ENCODE assay signal across 6 fruit fly cellular contexts in genomic region chr3R:28859058-28859526, dm6.
TF ChIP-seq lines count a peak whose summit lies in the region.

Inx3 (minus strand) TSS chr3R:28859497.

- no peak for TF ChIP-seq CTCF in whole organism, embryonic (GFP tag; optimal IDR thresholded peaks at IDR 0.05; lab: Kevin White, UChicago)

TF ChIP-seq in whole organism, 6 proteins besides CTCF, POLR2A, EP300 and RAD21:
- TF ChIP-seq Dll (optimal IDR thresholded peaks at IDR 0.05; lab: Kevin White, UChicago) (peak; percentile 81), EcR (GFP tag; optimal IDR thresholded peaks at IDR 0.05; lab: Kevin White, UChicago) (no peak)

TF ChIP-seq in whole organism, adult, 20 proteins besides CTCF, POLR2A, EP300 and RAD21 (continues in another document):
- peak; percentile 45 for TF ChIP-seq Mnt (GFP tag; optimal IDR thresholded peaks at IDR 0.05; lab: Kevin White, UChicago)
- TF ChIP-seq cic (GFP tag; optimal IDR thresholded peaks at IDR 0.05; lab: Kevin White, UChicago) = peak; percentile 18
- TF ChIP-seq cnc (optimal IDR thresholded peaks at IDR 0.05; lab: Kevin White, UChicago) = no peak
- TF ChIP-seq Clk (GFP tag; optimal IDR thresholded peaks at IDR 0.05; lab: Kevin White, UChicago) = no peak
- peak; percentile 12 for TF ChIP-seq CG7101 (tag; optimal IDR thresholded peaks at IDR 0.05; lab: Kevin White, UChicago)
- peak; percentile 60 for TF ChIP-seq bab1 (GFP tag; optimal IDR thresholded peaks at IDR 0.05; lab: Kevin White, UChicago)
- TF ChIP-seq Crg-1 (GFP tag; optimal IDR thresholded peaks at IDR 0.05; lab: Kevin White, UChicago) = no peak
- TF ChIP-seq tj (GFP tag; optimal IDR thresholded peaks at IDR 0.05; lab: Kevin White, UChicago) = peak; percentile 82
- TF ChIP-seq CG12768 (GFP tag; optimal IDR thresholded peaks at IDR 0.05; lab: Kevin White, UChicago) = no peak
- no peak for TF ChIP-seq CG7045 (GFP tag; optimal IDR thresholded peaks at IDR 0.05; lab: Kevin White, UChicago)
- TF ChIP-seq CG1620 (GFP tag; optimal IDR thresholded peaks at IDR 0.05; lab: Kevin White, UChicago) = no peak
- TF ChIP-seq pad (GFP tag; optimal IDR thresholded peaks at IDR 0.05; lab: Kevin White, UChicago) = peak; percentile 7
- no peak for TF ChIP-seq toe (GFP tag; optimal IDR thresholded peaks at IDR 0.05; lab: Kevin White, UChicago)
- no peak for TF ChIP-seq CG5204 (GFP tag; optimal IDR thresholded peaks at IDR 0.05; lab: Kevin White, UChicago)
- TF ChIP-seq ovo (GFP tag; optimal IDR thresholded peaks at IDR 0.05; lab: Kevin White, UChicago) = no peak
- TF ChIP-seq kay (GFP tag; lab: Kevin White, UChicago; ENCODE audit: borderline replicate concordance) = no peak
- TF ChIP-seq CG14711 (tag; optimal IDR thresholded peaks at IDR 0.05; lab: Kevin White, UChicago) = no peak
- TF ChIP-seq Hr96 (GFP tag; optimal IDR thresholded peaks at IDR 0.05; lab: Kevin White, UChicago) = no peak

TF ChIP-seq in whole organism, embryonic, 481 proteins besides CTCF, POLR2A, EP300 and RAD21 (continues in another document):
- TF ChIP-seq Doc3 (GFP tag; IDR thresholded peaks at IDR 0.05; lab: Robert Waterston, UW; ENCODE audit: partially characterized antibody) = 0 out of 3 replicates have a peak, but pooled peaks have one; percentile 20
- no peak for TF ChIP-seq CG7963 (GFP tag; IDR thresholded peaks at IDR 0.05; lab: Robert Waterston, UW; ENCODE audit: partially characterized antibody)
- no peak for TF ChIP-seq Ssrp (tag; optimal IDR thresholded peaks at IDR 0.05; lab: Kevin White, UChicago)
- no peak for TF ChIP-seq Side (GFP tag; optimal IDR thresholded peaks at IDR 0.05; lab: Kevin White, UChicago)
- peak; percentile 31 for TF ChIP-seq yki (optimal IDR thresholded peaks at IDR 0.05; lab: Kevin White, UChicago)
- no peak for TF ChIP-seq pzg (GFP tag; optimal IDR thresholded peaks at IDR 0.05; lab: Kevin White, UChicago)
- no peak for TF ChIP-seq CG5245 (GFP tag; optimal IDR thresholded peaks at IDR 0.05; lab: Kevin White, UChicago)
- no peak for TF ChIP-seq Antp (GFP tag; optimal IDR thresholded peaks at IDR 0.05; lab: Kevin White, UChicago)
- no peak for TF ChIP-seq Nf-YA (GFP tag; IDR thresholded peaks at IDR 0.05; lab: Robert Waterston, UW)
- TF ChIP-seq CG17359 (tag; optimal IDR thresholded peaks at IDR 0.05; lab: Kevin White, UChicago) = no peak
- TF ChIP-seq D19A (tag; optimal IDR thresholded peaks at IDR 0.05; lab: Kevin White, UChicago) = no peak
- no peak for TF ChIP-seq CG17361 (GFP tag; IDR thresholded peaks at IDR 0.05; lab: Robert Waterston, UW)
- no peak for TF ChIP-seq bcd (GFP tag; optimal IDR thresholded peaks at IDR 0.05; lab: Kevin White, UChicago)
- TF ChIP-seq CG9215 (GFP tag; IDR thresholded peaks at IDR 0.05; lab: Robert Waterston, UW) = no peak
- peak; percentile 8 for TF ChIP-seq CG1233 (GFP tag; optimal IDR thresholded peaks at IDR 0.05; lab: Kevin White, UChicago)
- no peak for TF ChIP-seq slp2 (GFP tag; optimal IDR thresholded peaks at IDR 0.05; lab: Kevin White, UChicago)
- TF ChIP-seq bbx (GFP tag; IDR thresholded peaks at IDR 0.05; lab: Robert Waterston, UW; ENCODE audit: partially characterized antibody) = peak; percentile 48; the same call in 1 of the 2 replicates
- TF ChIP-seq CG7357 (GFP tag; IDR thresholded peaks at IDR 0.05; lab: Robert Waterston, UW) = no peak

TF ChIP-seq in whole organism, prepupa, 60 proteins besides CTCF, POLR2A, EP300 and RAD21 (continues in another document):
- peak; percentile 66; the same call in 1 of the 3 replicates for TF ChIP-seq eg (GFP tag; IDR thresholded peaks at IDR 0.05; lab: Robert Waterston, UW)
- no peak for TF ChIP-seq cyc (GFP tag; optimal IDR thresholded peaks at IDR 0.05; lab: Kevin White, UChicago)
- no peak for TF ChIP-seq CG8319 (GFP tag; optimal IDR thresholded peaks at IDR 0.05; lab: Kevin White, UChicago)
- TF ChIP-seq Eip78C (GFP tag; lab: Kevin White, UChicago) = peak; percentile 88
- TF ChIP-seq Sox102F (GFP tag; optimal IDR thresholded peaks at IDR 0.05; lab: Kevin White, UChicago) = peak; percentile 40
- no peak for TF ChIP-seq CG8632 (GFP tag; optimal IDR thresholded peaks at IDR 0.05; lab: Kevin White, UChicago)
- no peak for TF ChIP-seq Hr4 (GFP tag; optimal IDR thresholded peaks at IDR 0.05; lab: Kevin White, UChicago)
- peak; percentile 74 for TF ChIP-seq CG1621 (tag; optimal IDR thresholded peaks at IDR 0.05; lab: Kevin White, UChicago)
- no peak for TF ChIP-seq salr (GFP tag; optimal IDR thresholded peaks at IDR 0.05; lab: Kevin White, UChicago)
- TF ChIP-seq dsx (GFP tag; optimal IDR thresholded peaks at IDR 0.05; lab: Kevin White, UChicago; ENCODE audit: poor library complexity, severe bottlenecking) = peak; percentile 81
- peak; percentile 29 for TF ChIP-seq Met (GFP tag; optimal IDR thresholded peaks at IDR 0.05; lab: Kevin White, UChicago)
- no peak for TF ChIP-seq Hr39 (GFP tag; optimal IDR thresholded peaks at IDR 0.05; lab: Kevin White, UChicago)
- TF ChIP-seq CG3032 (tag; optimal IDR thresholded peaks at IDR 0.05; lab: Kevin White, UChicago) = peak; percentile 15
- TF ChIP-seq Ets21C (GFP tag; optimal IDR thresholded peaks at IDR 0.05; lab: Kevin White, UChicago) = no peak
- no peak for TF ChIP-seq Eip75B (GFP tag; optimal IDR thresholded peaks at IDR 0.05; lab: Kevin White, UChicago)
- TF ChIP-seq acj6 (GFP tag; optimal IDR thresholded peaks at IDR 0.05; lab: Kevin White, UChicago) = no peak
- no peak for TF ChIP-seq CG11294 (GFP tag; IDR thresholded peaks at IDR 0.05; lab: Robert Waterston, UW)
- no peak for TF ChIP-seq vri (GFP tag; optimal IDR thresholded peaks at IDR 0.05; lab: Kevin White, UChicago)
- TF ChIP-seq CG6792 (GFP tag; optimal IDR thresholded peaks at IDR 0.05; lab: Kevin White, UChicago) = no peak
- TF ChIP-seq OdsH (GFP tag; optimal IDR thresholded peaks at IDR 0.05; lab: Kevin White, UChicago) = no peak

TF ChIP-seq in whole organism, pupa, 21 proteins besides CTCF, POLR2A, EP300 and RAD21:
- TF ChIP-seq CG12605 (GFP tag; IDR thresholded peaks at IDR 0.05; lab: Robert Waterston, UW) (0 out of 2 replicates have a peak, but pooled peaks have one; percentile 26), Ets98B (GFP tag; IDR thresholded peaks at IDR 0.05; lab: Robert Waterston, UW) (peak; percentile 73; the same call in 1 of the 2 replicates), CG15710 (tag; optimal IDR thresholded peaks at IDR 0.05; lab: Kevin White, UChicago) (no peak), gl (tag; optimal IDR thresholded peaks at IDR 0.05; lab: Kevin White, UChicago) (peak; percentile 28), Snoo (tag; optimal IDR thresholded peaks at IDR 0.05; lab: Kevin White, UChicago) (peak; percentile 48), CG4496 (GFP tag; IDR thresholded peaks at IDR 0.05; lab: Robert Waterston, UW) (peak; percentile 61; the same call in 2 of the 3 replicates), CG13204 (GFP tag; optimal IDR thresholded peaks at IDR 0.05; lab: Kevin White, UChicago) (peak; percentile 50), rn (GFP tag; IDR thresholded peaks at IDR 0.05; lab: Robert Waterston, UW) (no peak), EcR (GFP tag; optimal IDR thresholded peaks at IDR 0.05; lab: Kevin White, UChicago) (peak; percentile 50), CG9948 (tag; optimal IDR thresholded peaks at IDR 0.05; lab: Kevin White, UChicago) (no peak), CG32121 (GFP tag; IDR thresholded peaks at IDR 0.05; lab: Robert Waterston, UW) (peak; percentile 44; the same call in 1 of the 2 replicates), Pif1B (GFP tag; optimal IDR thresholded peaks at IDR 0.05; lab: Kevin White, UChicago) (peak; percentile 61), fd96Ca (GFP tag; IDR thresholded peaks at IDR 0.05; lab: Robert Waterston, UW) (peak; percentile 45; the same call in 1 of the 3 replicates)

TF ChIP-seq in whole organism, wandering third instar larva, 38 proteins besides CTCF, POLR2A, EP300 and RAD21 (continues in another document):
- TF ChIP-seq dmrt93B (GFP tag; optimal IDR thresholded peaks at IDR 0.05; lab: Kevin White, UChicago) (no peak), Hnf4 (GFP tag; optimal IDR thresholded peaks at IDR 0.05; lab: Kevin White, UChicago) (peak; percentile 28), dsf (GFP tag; optimal IDR thresholded peaks at IDR 0.05; lab: Kevin White, UChicago; ENCODE audit: borderline replicate concordance) (no peak), CrebA (GFP tag; optimal IDR thresholded peaks at IDR 0.05; lab: Kevin White, UChicago; ENCODE audit: borderline replicate concordance) (peak; percentile 42), CG32264 (GFP tag; optimal IDR thresholded peaks at IDR 0.05; lab: Kevin White, UChicago) (no peak), h (GFP tag; optimal IDR thresholded peaks at IDR 0.05; lab: Kevin White, UChicago) (peak; percentile 34), psq (GFP tag; optimal IDR thresholded peaks at IDR 0.05; lab: Kevin White, UChicago) (peak; percentile 41), CG9705 (GFP tag; optimal IDR thresholded peaks at IDR 0.05; lab: Kevin White, UChicago) (no peak), usp (GFP tag; optimal IDR thresholded peaks at IDR 0.05; lab: Kevin White, UChicago) (no peak), Rel (GFP tag; optimal IDR thresholded peaks at IDR 0.05; lab: Kevin White, UChicago) (no peak), Rel (tag; optimal IDR thresholded peaks at IDR 0.05; lab: Kevin White, UChicago) (peak; percentile 67), Hr78 (GFP tag; optimal IDR thresholded peaks at IDR 0.05; lab: Kevin White, UChicago) (no peak), Myc (optimal IDR thresholded peaks at IDR 0.05; lab: Kevin White, UChicago) (no peak), Jra (GFP tag; optimal IDR thresholded peaks at IDR 0.05; lab: Kevin White, UChicago) (no peak), GATAd (GFP tag; optimal IDR thresholded peaks at IDR 0.05; lab: Kevin White, UChicago) (no peak), jim (GFP tag; optimal IDR thresholded peaks at IDR 0.05; lab: Kevin White, UChicago) (no peak), sv (GFP tag; optimal IDR thresholded peaks at IDR 0.05; lab: Kevin White, UChicago) (no peak), ey (GFP tag; optimal IDR thresholded peaks at IDR 0.05; lab: Kevin White, UChicago) (no peak), Hr83 (GFP tag; optimal IDR thresholded peaks at IDR 0.05; lab: Kevin White, UChicago; ENCODE audit: poor library complexity, severe bottlenecking) (peak; percentile 87), HLH106 (tag; optimal IDR thresholded peaks at IDR 0.05; lab: Kevin White, UChicago) (no peak), foxo (GFP tag; optimal IDR thresholded peaks at IDR 0.05; lab: Kevin White, UChicago) (peak in 1 of 2 experiments; percentile 25), fru (GFP tag; optimal IDR thresholded peaks at IDR 0.05; lab: Kevin White, UChicago) (peak; percentile 3), N (GFP tag; optimal IDR thresholded peaks at IDR 0.05; lab: Kevin White, UChicago) (no peak), tai (GFP tag; optimal IDR thresholded peaks at IDR 0.05; lab: Kevin White, UChicago) (no peak), brk (GFP tag; optimal IDR thresholded peaks at IDR 0.05; lab: Kevin White, UChicago) (no peak), Sp1 (GFP tag; optimal IDR thresholded peaks at IDR 0.05; lab: Kevin White, UChicago) (peak; percentile 8), pan (optimal IDR thresholded peaks at IDR 0.05; lab: Kevin White, UChicago) (no peak), Abd-B (GFP tag; optimal IDR thresholded peaks at IDR 0.05; lab: Kevin White, UChicago) (no peak), sage (GFP tag; optimal IDR thresholded peaks at IDR 0.05; lab: Kevin White, UChicago) (no peak)
